Fruit fly (Drosophila melanogaster) ovary, adult (tissue): ENCODE data around the gene Hrb98DE.

Source experiments
- CG17801 ChIP-seq: fragments of 200-800 bp; optimal IDR thresholded peaks from 2 replicates; lab custom pipeline; 2019; ENCODE audit warnings: missing biosample characterization, mild to moderate bottlenecking, missing genetic modification characterization, moderate library complexity; ENCODE audit not compliant: partially characterized antibody

The Hrb98DE gene

DNA sequence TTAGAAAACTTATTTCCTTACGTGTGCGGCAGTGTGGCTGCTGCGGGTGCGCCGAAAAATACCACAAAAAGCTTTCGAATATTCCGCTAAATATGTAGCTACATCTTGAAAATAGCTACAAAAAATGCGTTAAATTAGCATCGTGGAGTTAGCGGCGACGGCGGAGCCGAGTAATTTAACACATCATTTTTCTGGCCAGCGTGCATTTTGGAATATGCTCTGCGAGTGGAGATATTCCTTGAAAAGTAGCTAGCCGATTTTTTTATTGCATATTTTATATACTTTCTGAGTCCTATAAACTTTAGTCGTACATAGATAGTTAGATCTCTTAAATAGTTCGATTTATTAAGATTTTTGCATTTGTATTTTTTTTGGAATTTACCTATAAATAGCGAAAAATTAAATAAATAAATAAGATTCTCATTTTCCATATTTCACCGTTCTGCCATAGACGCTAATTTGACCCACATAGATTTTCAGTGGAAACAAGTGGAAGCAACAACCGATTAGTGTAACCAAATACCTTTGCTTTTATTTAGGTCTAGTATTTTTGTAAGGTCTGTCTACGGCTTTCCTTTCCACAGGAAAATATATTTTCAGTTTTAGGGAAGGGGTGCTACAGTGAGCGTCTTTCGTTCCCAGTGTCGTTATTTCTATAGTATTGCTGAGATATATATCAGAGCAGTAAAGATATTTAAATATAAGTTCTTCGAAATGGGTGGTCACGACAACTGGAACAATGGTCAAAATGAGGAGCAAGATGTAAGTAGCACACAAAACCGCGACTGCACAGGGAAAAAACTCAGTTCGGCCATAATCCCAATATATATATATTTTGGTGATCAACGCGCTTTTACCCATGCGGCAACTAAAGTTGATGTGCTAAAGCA lies at the start of gene Hrb98DE, which contains the start of gene Noa36:
TSS of gene Hrb98DE (plus strand) at position 597 of the 890 bp plus-strand sequence.
TSS of gene Noa36 (minus strand) at position 51 of the 890 bp plus-strand sequence.
- no peak for TF ChIP-seq CG17801 (GFP tag; lab: Kevin White, UChicago)

DNA sequence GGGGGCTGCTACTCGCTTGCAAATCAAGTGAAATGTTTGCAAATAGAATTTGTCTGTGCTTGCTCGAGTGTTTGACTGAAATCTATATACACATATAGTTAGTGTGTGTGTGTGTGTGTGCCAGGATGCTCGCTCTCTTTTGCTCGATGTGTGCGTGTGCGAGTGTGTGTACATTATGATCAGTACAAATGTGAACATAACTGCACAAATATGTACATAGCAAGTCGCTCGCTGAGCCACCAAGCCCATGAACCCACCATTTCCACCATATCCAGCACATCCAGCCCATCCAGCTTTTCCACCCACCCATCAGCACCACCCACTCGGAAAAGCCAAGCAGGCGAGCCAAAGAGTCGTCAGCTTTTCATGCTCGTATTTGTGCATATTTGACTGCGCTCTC lies 47.4 kb upstream of the Hrb98DE start:
- TF ChIP-seq CG17801 (GFP tag; lab: Kevin White, UChicago) = no peak

DNA sequence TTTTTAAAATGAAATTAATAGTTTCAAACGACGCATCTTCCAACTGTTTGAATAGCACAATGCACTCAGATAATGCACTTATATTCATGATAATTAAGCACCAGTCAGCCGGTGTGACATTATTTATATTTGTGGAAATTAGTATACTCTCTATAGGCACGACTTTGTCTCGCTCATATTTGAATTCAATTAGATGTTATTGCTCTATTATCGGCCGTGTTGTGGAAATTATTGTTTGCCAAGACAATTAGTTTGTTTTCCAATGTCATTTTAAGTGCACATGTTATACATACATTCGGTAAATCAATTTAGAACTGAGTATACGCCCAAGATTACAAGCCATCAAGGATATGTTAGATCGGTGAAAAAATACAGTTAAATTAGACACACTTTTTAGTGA lies 46.6 kb upstream of the Hrb98DE start:
- no peak for TF ChIP-seq CG17801 (GFP tag; lab: Kevin White, UChicago)

DNA sequence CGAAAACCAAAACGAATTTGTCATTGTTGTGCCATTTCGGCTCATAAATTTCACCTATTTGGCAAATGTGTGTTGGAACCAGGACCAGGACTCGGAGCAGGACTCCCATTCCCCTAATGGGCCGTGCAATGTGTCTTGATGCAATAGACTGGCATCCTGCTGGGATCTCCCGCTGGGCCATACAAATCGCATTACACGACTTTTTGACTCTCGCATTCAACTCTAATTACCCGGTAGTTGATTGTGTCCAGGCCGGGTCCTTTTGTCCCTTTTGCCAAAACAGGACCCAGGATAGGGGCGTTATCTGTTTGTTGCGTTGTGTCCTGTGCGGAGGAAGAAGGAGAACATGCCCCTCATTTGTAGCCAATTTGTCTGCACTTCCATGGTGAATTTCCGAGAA lies 44.3 kb upstream of the Hrb98DE start:
- no peak for TF ChIP-seq CG17801 (GFP tag; lab: Kevin White, UChicago)

DNA sequence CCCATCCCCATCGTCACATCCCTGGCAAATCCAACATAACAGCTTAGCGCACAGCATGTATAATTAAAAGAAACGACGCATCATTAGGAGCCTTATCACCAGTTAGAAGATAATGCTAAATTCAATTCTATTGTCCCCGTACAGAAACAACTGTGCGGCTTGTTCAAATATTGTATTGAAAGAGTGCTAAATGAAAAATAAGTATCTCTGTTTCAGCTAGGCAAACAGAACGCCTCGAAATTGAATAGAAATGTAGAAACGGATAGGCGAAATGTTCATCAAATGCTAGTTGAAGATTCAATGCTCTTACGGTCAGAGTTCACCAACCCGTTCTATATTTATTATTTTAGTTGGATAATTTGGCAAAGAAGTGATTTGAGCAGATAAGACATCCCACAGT lies 43.8 kb upstream of the Hrb98DE start:
- TF ChIP-seq CG17801 (GFP tag; lab: Kevin White, UChicago) = no peak

DNA sequence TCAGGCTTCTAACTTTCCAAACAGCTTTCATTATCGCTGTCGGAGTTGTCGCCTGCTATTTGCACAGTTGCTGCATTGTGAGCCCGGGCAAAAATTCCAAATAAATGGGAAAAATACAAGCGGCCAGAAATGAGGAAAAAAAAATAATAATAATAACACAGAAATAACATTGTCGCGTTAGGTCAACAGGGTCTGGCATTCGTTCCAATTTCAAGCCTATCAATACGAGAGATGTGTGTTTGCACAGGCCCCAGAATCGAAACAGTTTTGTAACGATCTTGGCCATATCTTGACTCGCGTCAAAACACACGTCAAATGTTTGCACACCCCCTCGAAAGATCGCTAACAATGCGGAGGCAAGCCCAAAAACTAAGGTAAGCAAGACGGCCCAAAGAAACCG lies 43.2 kb upstream of the Hrb98DE start:
- no peak for TF ChIP-seq CG17801 (GFP tag; lab: Kevin White, UChicago)

DNA sequence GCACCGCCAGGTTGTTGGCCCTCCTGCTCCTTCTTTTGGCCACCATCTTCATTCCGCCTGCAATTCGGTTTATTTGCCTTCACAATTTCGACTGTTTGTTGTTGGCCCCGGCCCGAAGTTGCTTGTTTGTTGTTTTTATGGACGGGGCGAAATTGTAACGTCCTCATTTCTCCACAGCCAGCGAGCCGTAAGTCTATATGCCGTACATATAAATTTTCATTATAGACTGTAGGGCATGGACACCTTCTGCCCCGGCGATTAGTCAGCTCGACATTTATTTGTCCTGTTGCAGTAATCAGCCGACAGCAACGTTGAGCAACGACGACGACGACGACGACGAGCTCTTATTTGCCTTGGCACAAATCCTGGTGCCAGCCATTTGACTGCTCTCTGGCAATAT lies 40.8 kb upstream of the Hrb98DE start:
- no peak for TF ChIP-seq CG17801 (GFP tag; lab: Kevin White, UChicago)

DNA sequence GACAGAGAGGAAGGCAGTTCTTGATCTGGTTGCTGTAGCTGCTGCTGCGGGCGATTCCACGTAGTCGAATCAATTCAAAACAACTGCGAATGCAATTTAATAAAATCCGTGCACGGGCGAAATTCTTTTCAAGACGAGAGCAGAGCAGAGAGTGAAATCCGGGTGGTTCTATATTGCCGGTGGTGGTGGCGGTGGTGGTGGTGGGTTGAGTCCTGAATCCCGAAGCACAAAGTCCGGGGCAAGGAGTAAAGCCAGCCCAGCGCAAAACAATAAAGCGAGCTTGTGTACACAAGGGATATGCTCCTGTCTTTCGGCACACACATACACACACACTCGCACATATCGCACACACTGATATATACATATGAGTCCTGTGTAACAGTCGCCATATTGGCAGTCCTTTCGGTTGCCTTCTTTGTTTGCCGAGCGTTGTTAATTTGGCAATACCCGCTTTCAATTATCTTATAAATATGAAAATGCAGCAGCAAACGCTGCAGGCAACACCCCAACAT lies 38.3 kb upstream of the Hrb98DE start:
- TF ChIP-seq CG17801 (GFP tag; lab: Kevin White, UChicago) = no peak

DNA sequence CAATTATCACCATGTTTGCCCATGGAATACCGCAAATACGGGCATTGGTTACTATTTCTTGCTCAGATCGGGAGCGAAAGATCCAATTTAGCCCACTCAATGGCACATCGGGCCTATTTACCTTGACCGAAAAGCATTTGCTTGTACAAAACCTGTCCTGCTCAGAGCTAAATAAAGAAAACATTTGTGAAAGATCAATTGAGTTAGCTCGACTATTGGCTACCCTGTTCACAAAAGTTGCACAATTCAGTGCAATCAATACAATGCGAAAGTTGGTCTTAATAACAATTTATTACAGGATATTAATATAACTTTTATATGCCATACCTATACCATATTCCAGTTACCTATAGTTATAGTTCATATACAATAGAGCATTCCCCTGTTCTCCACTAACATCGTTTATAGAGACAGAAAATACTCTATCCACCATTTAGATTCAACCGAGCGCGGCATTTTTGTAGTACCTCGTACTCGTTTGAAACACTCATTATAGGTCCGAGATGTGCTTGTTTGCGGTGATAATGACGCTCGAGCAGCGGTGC lies 36.9 kb upstream of the Hrb98DE start:
- TF ChIP-seq CG17801 (GFP tag; lab: Kevin White, UChicago) = no peak

DNA sequence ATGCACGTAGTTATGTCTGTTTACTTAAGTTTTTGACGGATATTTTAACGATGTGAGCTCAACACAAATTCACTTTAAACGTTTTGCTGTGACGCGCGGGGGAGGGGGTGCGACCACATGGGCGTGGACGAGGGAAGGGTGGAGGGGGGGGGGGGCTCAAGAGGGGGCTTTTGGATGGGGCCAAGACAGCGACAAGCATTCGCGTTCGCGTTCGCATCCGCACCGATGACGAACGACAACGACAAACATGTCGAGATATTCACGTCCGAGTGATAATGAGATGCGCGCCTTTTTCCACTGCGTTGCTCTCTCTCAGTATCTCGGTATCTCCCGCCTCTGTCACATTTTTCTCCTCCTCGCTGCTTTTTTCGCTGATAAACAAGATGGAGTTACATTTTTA lies 36.1 kb upstream of the Hrb98DE start:
- no peak for TF ChIP-seq CG17801 (GFP tag; lab: Kevin White, UChicago)

DNA sequence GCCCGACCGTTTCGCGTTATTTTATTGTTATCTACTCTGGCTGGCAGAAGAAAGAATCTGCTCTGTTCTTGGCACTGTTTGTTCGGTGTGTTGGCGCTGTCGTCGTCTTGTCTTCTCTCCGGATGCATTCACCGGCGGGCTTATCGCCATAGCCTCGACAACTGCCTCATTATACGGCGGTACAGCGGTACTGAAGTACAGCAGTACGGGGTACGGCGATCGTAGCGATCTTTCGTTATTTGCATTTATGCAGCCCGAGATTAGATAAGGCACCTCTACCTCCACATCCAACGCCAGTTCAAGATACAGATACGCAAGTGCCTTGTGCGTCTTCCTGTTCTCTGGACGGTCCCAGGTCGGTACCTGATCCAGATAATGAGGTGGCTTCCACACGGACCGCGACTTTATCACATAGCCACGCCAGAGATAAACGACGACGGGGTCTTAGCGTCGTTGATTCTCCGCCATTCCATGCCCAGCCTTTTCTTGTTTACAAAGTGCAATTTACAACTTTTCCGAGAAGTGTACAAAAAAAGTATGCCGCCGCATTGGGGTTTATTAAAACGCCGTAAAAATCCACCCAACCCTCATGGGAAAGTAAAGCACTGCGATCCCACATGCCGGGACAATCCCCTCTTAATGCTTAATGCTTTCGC lies 31.4 kb upstream of the Hrb98DE start:
- TF ChIP-seq CG17801 (GFP tag; lab: Kevin White, UChicago) = no peak

DNA sequence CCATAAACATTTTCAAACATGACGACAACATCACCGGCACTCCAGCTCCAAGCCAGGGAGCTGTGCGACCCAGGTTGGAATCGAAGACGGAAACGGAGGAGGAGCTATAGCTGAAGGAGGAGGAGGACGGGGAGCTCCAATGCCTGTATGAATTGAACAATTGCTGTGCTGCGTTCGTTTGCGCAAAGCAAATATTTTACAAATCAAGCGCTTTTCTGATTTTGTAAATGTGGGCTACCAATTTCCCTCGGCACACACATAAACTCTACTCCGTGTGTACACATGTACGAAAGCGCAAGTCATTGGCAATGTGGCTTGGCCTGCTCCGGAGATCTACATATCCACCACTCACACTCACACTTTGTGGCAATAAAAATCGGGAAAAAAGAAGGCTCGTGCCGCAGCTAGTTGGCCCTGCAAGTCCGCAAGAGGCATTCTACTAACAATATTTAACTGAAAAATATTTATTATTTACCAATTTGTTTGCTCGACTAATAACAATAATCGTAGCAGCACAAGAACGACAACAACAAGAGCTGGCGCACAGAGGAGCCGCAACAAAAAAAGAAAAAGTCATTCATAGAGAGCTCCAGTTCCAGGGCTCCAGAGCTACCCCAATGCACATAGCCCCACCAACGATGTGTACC lies 30.0 kb upstream of the Hrb98DE start:
- TF ChIP-seq CG17801 (GFP tag; lab: Kevin White, UChicago) = no peak

DNA sequence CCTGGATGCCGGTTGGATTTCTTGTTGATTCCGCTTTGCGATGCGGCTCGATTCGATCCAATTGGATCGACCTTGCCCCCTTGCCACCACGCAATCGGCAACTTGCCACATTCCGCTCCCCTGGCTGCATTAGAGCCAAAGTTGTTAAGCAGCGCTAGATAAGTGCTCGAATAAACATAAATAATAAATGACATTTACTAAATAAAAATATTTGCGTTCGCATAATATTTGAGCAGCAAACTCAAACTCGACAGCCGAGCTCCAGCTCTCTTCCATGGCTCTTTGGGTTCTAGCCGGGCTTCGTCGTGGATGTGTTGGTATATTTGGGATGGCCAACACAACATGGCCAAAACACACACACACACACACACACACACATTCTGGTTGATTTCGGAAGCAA lies 28.8 kb upstream of the Hrb98DE start:
- no peak for TF ChIP-seq CG17801 (GFP tag; lab: Kevin White, UChicago)

DNA sequence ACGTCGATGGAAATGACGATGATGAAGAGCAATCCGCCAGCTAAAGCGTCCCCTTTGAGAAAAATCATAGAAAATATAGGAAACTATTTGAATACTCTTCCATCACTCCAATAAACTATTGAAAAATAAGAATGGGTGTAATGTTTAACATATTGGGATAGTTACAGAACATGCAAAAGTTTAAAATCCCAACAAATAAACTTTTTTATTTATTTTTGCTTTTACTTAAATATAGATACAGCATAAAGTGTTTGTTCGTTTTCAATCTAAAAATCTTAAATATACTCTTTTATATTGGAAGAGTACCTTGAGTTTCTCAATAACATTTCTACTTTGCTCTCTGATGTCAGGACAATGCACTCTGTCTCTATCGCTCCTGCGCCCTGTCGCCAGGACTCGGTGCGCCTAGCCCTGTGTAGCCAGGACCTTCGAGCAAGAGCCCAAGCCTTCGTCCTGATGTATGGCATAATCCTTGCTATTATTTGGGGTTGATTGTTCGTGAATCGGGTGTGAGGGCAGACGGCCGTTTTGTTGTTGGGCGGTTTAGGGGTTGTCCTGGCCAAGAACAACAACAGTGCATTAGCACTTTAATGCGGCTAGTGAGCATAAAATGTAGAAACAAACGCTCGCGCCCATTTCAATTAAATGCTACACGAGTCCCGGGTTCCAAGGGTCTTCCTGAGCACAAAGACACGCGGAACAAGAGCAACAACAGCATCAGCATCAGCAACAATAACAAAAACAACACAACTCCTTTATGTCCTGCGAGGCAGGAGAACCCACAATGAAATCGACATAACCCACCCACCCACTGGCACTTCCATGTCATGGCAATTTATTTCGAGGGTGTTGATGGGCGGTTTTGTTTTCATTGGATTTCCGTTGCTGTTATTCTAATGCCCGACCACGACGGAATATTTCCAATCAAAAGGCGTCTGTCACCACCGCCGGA lies 26.7 kb upstream of the Hrb98DE start:
- TF ChIP-seq CG17801 (GFP tag; lab: Kevin White, UChicago) = no peak
